Worm (Caenorhabditis elegans) whole organism, young adult: ENCODE data around the gene R10E11.5.

Experiments
- B0019.2 ChIP-seq: fragments of 200-800 bp; sonication (Bioruptor generic); conservative IDR thresholded peaks from 2 replicates; pipeline ENCODE4 v1.3.6; 2022; ENCODE audit warnings: missing genetic modification reagents, missing genetic modification characterization, missing compliant biosample characterization
- B0035.1 ChIP-seq: sonication (generic microtip); optimal IDR thresholded peaks from 2 replicates; lab custom pipeline; 2016; ENCODE audit warnings: missing genetic modification characterization, mild to moderate bottlenecking, missing compliant biosample characterization, missing genotype, missing genetic modification reagents
- B0336.3 ChIP-seq: fragments of 200-800 bp; sonication (Bioruptor generic); IDR thresholded peaks from 2 replicates; pipeline ENCODE4 v1.3.6; 2022; ENCODE audit warnings: missing genetic modification characterization, missing compliant biosample characterization
- F10E7.11 ChIP-seq: sonication (generic microtip); optimal IDR thresholded peaks from 2 replicates; lab custom pipeline; 2017; ENCODE audit warnings: mild to moderate bottlenecking, missing genetic modification characterization, moderate library complexity, missing compliant biosample characterization
- F33H1.4 ChIP-seq: fragments of 200-800 bp; sonication (Bioruptor generic); IDR thresholded peaks from 2 replicates; pipeline ENCODE4 v1.3.6; 2022; ENCODE audit warnings: missing genetic modification reagents, missing genetic modification characterization, missing compliant biosample characterization
- F39B2.1 ChIP-seq: fragments of 200-800 bp; sonication (Bioruptor generic); IDR thresholded peaks from 2 replicates; pipeline ENCODE4 v1.3.6; 2022; ENCODE audit warnings: missing genetic modification reagents, missing genetic modification characterization, missing compliant biosample characterization
- F52B5.7 ChIP-seq: sonication (generic microtip); optimal IDR thresholded peaks from 2 replicates; lab custom pipeline; 2016; ENCODE audit warnings: mild to moderate bottlenecking, missing genetic modification characterization, missing compliant biosample characterization
- F55B11.4 ChIP-seq: sonication (generic microtip); optimal IDR thresholded peaks from 2 replicates; lab custom pipeline; 2016; ENCODE audit warnings: missing compliant biosample characterization, missing genetic modification characterization, borderline replicate concordance; ENCODE audit not compliant: insufficient read depth
- K12H6.12 ChIP-seq: fragments of 200-800 bp; sonication (Bioruptor generic); optimal IDR thresholded peaks from 2 replicates; lab custom pipeline; 2018; ENCODE audit warnings: mild to moderate bottlenecking, missing genetic modification characterization, missing compliant biosample characterization
- Y53F4B.3 ChIP-seq: fragments of 200-800 bp; sonication (Bioruptor generic); IDR thresholded peaks from 2 replicates; pipeline ENCODE4 v1.3.6; 2022; ENCODE audit warnings: missing genetic modification reagents, missing genetic modification characterization, missing compliant biosample characterization
- Y53G8AR.9 ChIP-seq: fragments of 200-800 bp; sonication (Bioruptor generic); conservative IDR thresholded peaks from 2 replicates; pipeline ENCODE4 v1.3.6; 2022; ENCODE audit warnings: missing genetic modification reagents, missing genetic modification characterization, missing compliant biosample characterization
- Y56A3A.18 ChIP-seq: fragments of 200-800 bp; sonication (Bioruptor generic); IDR thresholded peaks from 2 replicates; pipeline ENCODE4 v1.3.6; 2022; ENCODE audit warnings: missing genetic modification reagents, missing genetic modification characterization, missing compliant biosample characterization
- Y95B8A.8 ChIP-seq: fragments of 200-800 bp; sonication (Bioruptor generic); IDR thresholded peaks from 2 replicates; pipeline ENCODE4 v1.3.6; 2022; ENCODE audit warnings: missing genetic modification reagents, missing genetic modification characterization, missing compliant biosample characterization
- aptf-3 ChIP-seq: fragments of 200-800 bp; sonication (Bioruptor generic); IDR thresholded peaks from 2 replicates; pipeline ENCODE4 v1.3.6; 2022; ENCODE audit warnings: missing genetic modification characterization, missing compliant biosample characterization
- attf-5 ChIP-seq: fragments of 200-800 bp; sonication (Bioruptor generic); optimal IDR thresholded peaks from 2 replicates; lab custom pipeline; 2018; ENCODE audit warnings: mild to moderate bottlenecking, missing genetic modification characterization, missing compliant biosample characterization
- bed-1 ChIP-seq: fragments of 200-800 bp; sonication (Bioruptor generic); IDR thresholded peaks from 2 replicates; pipeline ENCODE4 v1.3.6; 2022; ENCODE audit warnings: missing genetic modification reagents, missing genetic modification characterization, missing compliant biosample characterization
- bed-2 ChIP-seq: fragments of 200-800 bp; sonication (Bioruptor generic); IDR thresholded peaks from 2 replicates; pipeline ENCODE4 v1.3.6; 2022; ENCODE audit warnings: missing genetic modification reagents, missing genetic modification characterization, missing compliant biosample characterization
- ccch-3 ChIP-seq: fragments of 200-800 bp; sonication (Bioruptor generic); optimal IDR thresholded peaks from 2 replicates; lab custom pipeline; 2018; ENCODE audit warnings: mild to moderate bottlenecking, missing genetic modification characterization, missing compliant biosample characterization
- cebp-2 ChIP-seq: fragments of 200-800 bp; sonication (Bioruptor generic); IDR thresholded peaks from 2 replicates; pipeline ENCODE4 v1.3.6; 2022; ENCODE audit warnings: missing genetic modification characterization, missing compliant biosample characterization
- ceh-58 ChIP-seq: fragments of 200-800 bp; sonication (Bioruptor generic); IDR thresholded peaks from 2 replicates; pipeline ENCODE4 v1.3.6; 2022; ENCODE audit warnings: missing genetic modification characterization, missing compliant biosample characterization
- ceh-91 ChIP-seq: fragments of 200-800 bp; sonication (Bioruptor generic); IDR thresholded peaks from 2 replicates; pipeline ENCODE4 v1.3.6; 2022; ENCODE audit warnings: missing genetic modification reagents, missing genetic modification characterization, missing compliant biosample characterization
- die-1 ChIP-seq: sonication (generic microtip); optimal IDR thresholded peaks from 2 replicates; lab custom pipeline; 2016; ENCODE audit warnings: missing genotype, mild to moderate bottlenecking, missing genetic modification characterization, missing compliant biosample characterization
- efl-1 ChIP-seq: fragments of 150-350 bp; optimal IDR thresholded peaks from 2 replicates; lab custom pipeline; 2014; ENCODE audit warnings: missing biosample characterization, missing genetic modification reagents, missing genetic modification characterization
- egl-18 ChIP-seq: fragments of 200-800 bp; sonication (Bioruptor generic); IDR thresholded peaks from 2 replicates; pipeline ENCODE4 v1.3.6; 2022; ENCODE audit warnings: missing genetic modification reagents, missing genetic modification characterization, missing compliant biosample characterization
- gei-17 ChIP-seq: fragments of 200-800 bp; sonication (Bioruptor generic); optimal IDR thresholded peaks from 2 replicates; lab custom pipeline; 2018; ENCODE audit warnings: mild to moderate bottlenecking, missing genetic modification characterization, missing compliant biosample characterization
- lag-1 ChIP-seq: fragments of 200-800 bp; sonication (Bioruptor generic); IDR thresholded peaks from 2 replicates; pipeline ENCODE4 v1.3.6; 2022; ENCODE audit warnings: missing genetic modification reagents, missing genetic modification characterization, missing compliant biosample characterization
- lin-35 ChIP-seq, 3 experiments: fragments of 150-350 bp in 2 of 3; sonication (generic microtip) in 1 of 3; optimal IDR thresholded peaks; 2 replicates each; lab custom pipeline; 2014 to 2018; ENCODE audit warnings: missing biosample characterization in 3 of 3, missing genetic modification characterization in 3 of 3, missing genetic modification reagents in 3 of 3
- madf-8 ChIP-seq: fragments of 200-800 bp; sonication (Bioruptor generic); conservative IDR thresholded peaks from 2 replicates; pipeline ENCODE4 v1.3.6; 2022; ENCODE audit warnings: missing genetic modification reagents, missing genetic modification characterization, missing compliant biosample characterization
- mcd-1 ChIP-seq: fragments of 200-800 bp; sonication (Bioruptor generic); IDR thresholded peaks from 2 replicates; pipeline ENCODE4 v1.3.6; 2022; ENCODE audit warnings: missing genetic modification reagents, missing genetic modification characterization, missing compliant biosample characterization
- nfya-2 ChIP-seq: fragments of 200-800 bp; sonication (Bioruptor generic); IDR thresholded peaks from 2 replicates; pipeline ENCODE4 v1.3.6; 2022; ENCODE audit warnings: missing genetic modification reagents, missing genetic modification characterization, missing compliant biosample characterization
- nhr-120 ChIP-seq: fragments of 200-800 bp; sonication (Bioruptor generic); IDR thresholded peaks from 2 replicates; pipeline ENCODE4 v1.3.6; 2022; ENCODE audit warnings: missing genetic modification characterization, missing compliant biosample characterization
- nhr-80 ChIP-seq: sonication (generic microtip); optimal IDR thresholded peaks from 2 replicates; lab custom pipeline; 2016; ENCODE audit warnings: missing genetic modification characterization, missing compliant biosample characterization
- pha-4 ChIP-seq: fragments of 150-350 bp; sonication (generic microtip); optimal IDR thresholded peaks from 2 replicates; lab custom pipeline; 2014; ENCODE audit warnings: missing biosample characterization, missing genetic modification reagents, missing genetic modification characterization
- rcor-1 ChIP-seq: fragments of 200-800 bp; sonication (Bioruptor generic); IDR thresholded peaks from 2 replicates; pipeline ENCODE4 v1.3.6; 2022; ENCODE audit warnings: missing genetic modification reagents, missing genetic modification characterization, missing compliant biosample characterization
- sea-2 ChIP-seq: fragments of 200-800 bp; sonication (Bioruptor generic); IDR thresholded peaks from 2 replicates; pipeline ENCODE4 v1.3.6; 2022; ENCODE audit warnings: missing genetic modification characterization, missing compliant biosample characterization
- snpc-1.3 ChIP-seq: sonication (generic microtip); optimal IDR thresholded peaks from 2 replicates; lab custom pipeline; 2017; ENCODE audit warnings: missing genetic modification characterization, mild to moderate bottlenecking, missing compliant biosample characterization, antibody characterized with exemption, moderate library complexity, missing genotype, missing genetic modification reagents; ENCODE audit not compliant: insufficient read depth
- snpc-3.4 ChIP-seq: sonication (generic microtip); optimal IDR thresholded peaks from 2 replicates; lab custom pipeline; 2017; ENCODE audit warnings: missing genetic modification characterization, mild to moderate bottlenecking, missing compliant biosample characterization, antibody characterized with exemption, moderate library complexity, missing genotype, missing genetic modification reagents
- snpc-4 ChIP-seq, 5 experiments: fragments of 150-350 bp in 1 of 5; sonication (generic microtip) in 4 of 5; optimal IDR thresholded peaks; 2 replicates each; lab custom pipeline; 2014 to 2018; ENCODE audit warnings: missing genetic modification characterization in 5 of 5, missing biosample characterization in 3 of 5, antibody characterized with exemption in 2 of 5, mild to moderate bottlenecking in 2 of 5, missing compliant biosample characterization in 2 of 5, missing genotype in 2 of 5, moderate library complexity in 2 of 5, missing genetic modification reagents in 1 of 5
- sptf-2 ChIP-seq: fragments of 200-800 bp; sonication (Bioruptor generic); optimal IDR thresholded peaks from 2 replicates; lab custom pipeline; 2018; ENCODE audit warnings: mild to moderate bottlenecking, missing genetic modification characterization, missing compliant biosample characterization
- xnd-1 ChIP-seq: sonication (generic microtip); optimal IDR thresholded peaks from 2 replicates; lab custom pipeline; 2016; ENCODE audit warnings: missing genotype, missing genetic modification reagents, missing genetic modification characterization, missing compliant biosample characterization
- zfh-2 ChIP-seq: fragments of 200-800 bp; sonication (Bioruptor generic); conservative IDR thresholded peaks from 2 replicates; pipeline ENCODE4 v1.3.6; 2022; ENCODE audit warnings: missing genetic modification reagents, missing genetic modification characterization, missing compliant biosample characterization
- zim-3 ChIP-seq: sonication (generic microtip); optimal IDR thresholded peaks from 2 replicates; lab custom pipeline; 2017; ENCODE audit warnings: mild to moderate bottlenecking, missing genetic modification characterization, moderate library complexity, missing compliant biosample characterization
- ztf-18 ChIP-seq: sonication (generic microtip); optimal IDR thresholded peaks from 2 replicates; lab custom pipeline; 2016; ENCODE audit warnings: missing genotype, mild to moderate bottlenecking, missing genetic modification characterization, missing compliant biosample characterization
- ztf-22 ChIP-seq: fragments of 200-800 bp; sonication (Bioruptor generic); optimal IDR thresholded peaks from 2 replicates; lab custom pipeline; 2018; ENCODE audit warnings: mild to moderate bottlenecking, missing genetic modification characterization, moderate library complexity, missing compliant biosample characterization
- ztf-25 ChIP-seq: fragments of 200-800 bp; sonication (Bioruptor generic); IDR thresholded peaks from 2 replicates; pipeline ENCODE4 v1.3.6; 2022; ENCODE audit warnings: missing genetic modification reagents, missing genetic modification characterization, missing compliant biosample characterization
- ztf-26 ChIP-seq: sonication (generic microtip); optimal IDR thresholded peaks from 2 replicates; lab custom pipeline; 2017; ENCODE audit warnings: missing genetic modification characterization, missing compliant biosample characterization
- ztf-3 ChIP-seq: fragments of 200-800 bp; sonication (Bioruptor generic); optimal IDR thresholded peaks from 2 replicates; lab custom pipeline; 2018; ENCODE audit warnings: mild to moderate bottlenecking, missing genetic modification characterization, missing compliant biosample characterization
- ztf-6 ChIP-seq: fragments of 200-800 bp; sonication (Bioruptor generic); IDR thresholded peaks from 2 replicates; pipeline ENCODE4 v1.3.6; 2022; ENCODE audit warnings: missing genetic modification reagents, missing genetic modification characterization, missing compliant biosample characterization

R10E11.5 gene

ce11 chrIII:9804997-9805610 lies 15.6 kb upstream of the R10E11.5 start, which contains the start of gene riok-3 (continued):
- TF ChIP-seq cebp-2 (no peak), bed-1 (GFP tag; lab: Robert Waterston, UW) (no peak), K12H6.12 (no peak), attf-5 (GFP tag; lab: Kevin White, UChicago) (no peak), F39B2.1 (GFP tag; lab: Robert Waterston, UW) (no peak), ztf-22 (GFP tag; lab: Kevin White, UChicago) (no peak), snpc-1.3 (tag; lab: Kevin White, UChicago) (no peak), bed-2 (GFP tag; lab: Robert Waterston, UW) (no peak), Y56A3A.18 (GFP tag; lab: Robert Waterston, UW) (peak; percentile 10; the same call in 1 of the 2 replicates), B0019.2 (GFP tag; lab: Robert Waterston, UW) (no peak), Y95B8A.8 (GFP tag; lab: Robert Waterston, UW) (peak; percentile 40; the same call in 1 of the 2 replicates), zfh-2 (GFP tag; lab: Robert Waterston, UW) (no peak), lin-35 (GFP tag; optimal IDR thresholded peaks at IDR 0.05; lab: Kevin White, UChicago) (no peak), lag-1 (GFP tag; lab: Robert Waterston, UW) (no peak), die-1 (no peak), egl-18 (GFP tag; lab: Robert Waterston, UW) (no peak), F52B5.7 (no peak), F33H1.4 (GFP tag; lab: Robert Waterston, UW) (no peak), nfya-2 (GFP tag; lab: Robert Waterston, UW) (no peak), madf-8 (GFP tag; lab: Robert Waterston, UW) (no peak), ztf-3 (GFP tag; lab: Kevin White, UChicago) (peak; percentile 19), gei-17 (GFP tag; lab: Kevin White, UChicago) (no peak), sptf-2 (GFP tag; lab: Kevin White, UChicago) (no peak), ztf-18 (no peak), B0035.1 (tag; lab: Kevin White, UChicago) (no peak), ceh-91 (no peak), ceh-58 (GFP tag; lab: Robert Waterston, UW) (no peak), rcor-1 (GFP tag; lab: Robert Waterston, UW) (no peak), nhr-80 (tag; lab: Kevin White, UChicago) (no peak), Y53F4B.3 (GFP tag; lab: Robert Waterston, UW) (no peak), aptf-3 (GFP tag; lab: Robert Waterston, UW) (no peak), ztf-6 (no peak), ztf-26 (tag; lab: Kevin White, UChicago) (peak; percentile 36), ccch-3 (GFP tag; lab: Kevin White, UChicago) (no peak), pha-4 (tag; lab: Kevin White, UChicago) (no peak), sea-2 (GFP tag; lab: Robert Waterston, UW) (no peak), nhr-120 (no peak), snpc-3.4 (no peak), efl-1 (no peak), F10E7.11 (tag; lab: Kevin White, UChicago) (no peak), F55B11.4 (no peak), ztf-25 (GFP tag; lab: Robert Waterston, UW) (no peak), snpc-4 (GFP tag; optimal IDR thresholded peaks at IDR 0.05; lab: Kevin White, UChicago) (no peak), snpc-4 (tag; optimal IDR thresholded peaks at IDR 0.05; lab: Kevin White, UChicago) (no peak), zim-3 (tag; lab: Kevin White, UChicago) (peak; percentile 67), xnd-1 (tag; lab: Kevin White, UChicago) (no peak), Y53G8AR.9 (peak; percentile 75), mcd-1 (GFP tag; lab: Robert Waterston, UW) (peak; percentile 33; the same call in 1 of the 2 replicates), B0336.3 (GFP tag; lab: Robert Waterston, UW) (no peak)
